Fruit fly (Drosophila melanogaster) whole organism, wandering third instar larva: ENCODE results near the gene mldr.

Source experiments
- Abd-B ChIP-seq: fragments of >200 bp; optimal IDR thresholded peaks from 2 replicates; lab custom pipeline; 2017; ENCODE audit warnings: missing biosample characterization, missing genetic modification characterization
- CG32264 ChIP-seq: fragments of 200-800 bp; sonication (Bioruptor generic); optimal IDR thresholded peaks from 2 replicates; lab custom pipeline; 2016; ENCODE audit warnings: missing biosample characterization, missing genetic modification characterization
- CG9705 ChIP-seq: fragments of 200-800 bp; sonication (Bioruptor generic); optimal IDR thresholded peaks from 2 replicates; lab custom pipeline; 2018; ENCODE audit warnings: missing biosample characterization, mild to moderate bottlenecking, missing genetic modification characterization
- CrebA ChIP-seq: fragments of 200-800 bp; sonication (Bioruptor generic); optimal IDR thresholded peaks from 2 replicates; lab custom pipeline; 2016; ENCODE audit warnings: missing biosample characterization, mild to moderate bottlenecking, missing genetic modification characterization, borderline replicate concordance
- Dfd ChIP-seq: fragments of >200 bp; optimal IDR thresholded peaks from 2 replicates; lab custom pipeline; 2017; ENCODE audit warnings: missing biosample characterization, missing genetic modification characterization
- Dif ChIP-seq: fragments of 200-275, 200-300 bp; sonication (Bioruptor generic); optimal IDR thresholded peaks from 2 replicates; lab custom pipeline; 2018; ENCODE audit warnings: missing biosample characterization, missing genetic modification characterization; ENCODE audit not compliant: partially characterized antibody
- GATAd ChIP-seq: sonication (Bioruptor generic); optimal IDR thresholded peaks from 2 replicates; lab custom pipeline; 2016; ENCODE audit warnings: missing biosample characterization, missing genetic modification characterization
- HLH106 ChIP-seq: fragments of 200-800 bp; optimal IDR thresholded peaks from 3 replicates; lab custom pipeline; 2019; ENCODE audit warnings: missing biosample characterization, mild to moderate bottlenecking, missing genetic modification characterization, moderate library complexity
- Hnf4 ChIP-seq: fragments of 200-800 bp; sonication (Bioruptor generic); optimal IDR thresholded peaks from 2 replicates; lab custom pipeline; 2016; ENCODE audit warnings: missing biosample characterization, mild to moderate bottlenecking, missing genetic modification characterization
- Hr78 ChIP-seq: fragments of >200 bp; optimal IDR thresholded peaks from 2 replicates; lab custom pipeline; 2017; ENCODE audit warnings: missing biosample characterization, missing genetic modification characterization
- Hr83 ChIP-seq: fragments of 200-300 bp; sonication (Bioruptor generic); optimal IDR thresholded peaks from 2 replicates; lab custom pipeline; 2016; ENCODE audit warnings: missing biosample characterization, mild to moderate bottlenecking, missing genetic modification characterization, moderate library complexity; ENCODE audit not compliant: poor library complexity, severe bottlenecking
- Jra ChIP-seq: sonication (Bioruptor generic); optimal IDR thresholded peaks from 2 replicates; lab custom pipeline; 2016; ENCODE audit warnings: missing biosample characterization, missing genetic modification characterization
- Mio ChIP-seq: sonication (Bioruptor generic); optimal IDR thresholded peaks from 2 replicates; lab custom pipeline; 2016; ENCODE audit warnings: missing biosample characterization, missing genetic modification characterization
- Myc ChIP-seq: fragments of >200 bp; optimal IDR thresholded peaks from 2 replicates; lab custom pipeline; 2017
- N ChIP-seq: fragments of >200 bp; optimal IDR thresholded peaks from 2 replicates; lab custom pipeline; 2018; ENCODE audit warnings: missing biosample characterization, missing external identifiers, missing genetic modification characterization
- OdsH ChIP-seq: fragments of 200-800 bp; sonication (Bioruptor generic); optimal IDR thresholded peaks from 2 replicates; lab custom pipeline; 2016; ENCODE audit warnings: missing biosample characterization, mild to moderate bottlenecking, missing genetic modification characterization
- Rel ChIP-seq, 2 experiments: fragments of 200-800 bp; sonication (Bioruptor generic) in 1 of 2; optimal IDR thresholded peaks; 2 replicates in 1 of 2; 3 replicates in 1 of 2; lab custom pipeline; 2016 to 2019; ENCODE audit warnings: mild to moderate bottlenecking in 2 of 2, missing biosample characterization in 2 of 2, missing genetic modification characterization in 2 of 2, moderate library complexity in 1 of 2
- Sp1 ChIP-seq: fragments of 200-800 bp; sonication (Bioruptor generic); optimal IDR thresholded peaks from 3 replicates; lab custom pipeline; 2019; ENCODE audit warnings: missing biosample characterization, mild to moderate bottlenecking, missing genetic modification characterization, moderate library complexity
- Vsx2 ChIP-seq: fragments of 200-300, 225-300 bp; sonication (Bioruptor generic); optimal IDR thresholded peaks from 2 replicates; lab custom pipeline; 2018; ENCODE audit warnings: missing biosample characterization, missing genetic modification characterization; ENCODE audit not compliant: partially characterized antibody
- br ChIP-seq: fragments of 200-800 bp; sonication (Bioruptor generic); optimal IDR thresholded peaks from 2 replicates; lab custom pipeline; 2016; ENCODE audit warnings: missing biosample characterization, missing genetic modification characterization
- brk ChIP-seq: fragments of 200-800 bp; sonication (Bioruptor generic); optimal IDR thresholded peaks from 2 replicates; lab custom pipeline; 2016; ENCODE audit warnings: missing biosample characterization, mild to moderate bottlenecking, missing genetic modification characterization
- dl ChIP-seq, 2 experiments: fragments of 175-275, 200-275 bp in 1 of 2; fragments of 200-275 bp in 1 of 2; sonication (Bioruptor generic); optimal IDR thresholded peaks; lab custom pipeline; 2018; ENCODE audit warnings: mild to moderate bottlenecking in 2 of 2, missing biosample characterization in 2 of 2, missing genetic modification characterization in 2 of 2, moderate library complexity in 2 of 2; ENCODE audit not compliant: partially characterized antibody in 2 of 2, insufficient read depth in 1 of 2
- dmrt93B ChIP-seq: fragments of 200-800 bp; sonication (Bioruptor generic); optimal IDR thresholded peaks from 2 replicates; lab custom pipeline; 2018; ENCODE audit warnings: missing biosample characterization, mild to moderate bottlenecking, missing genetic modification characterization
- dsf ChIP-seq: sonication (Bioruptor generic); optimal IDR thresholded peaks from 2 replicates; lab custom pipeline; 2016; ENCODE audit warnings: missing biosample characterization, missing genetic modification characterization, borderline replicate concordance
- ey ChIP-seq: fragments of 200-800 bp; sonication (Bioruptor generic); optimal IDR thresholded peaks from 2 replicates; lab custom pipeline; 2016; ENCODE audit warnings: missing biosample characterization, missing genetic modification characterization
- foxo ChIP-seq, 2 experiments: fragments of 200-800 bp; sonication (Bioruptor generic); optimal IDR thresholded peaks; 2 replicates in 1 of 2; 3 replicates in 1 of 2; lab custom pipeline; 2016 to 2017; ENCODE audit warnings: missing biosample characterization in 2 of 2, missing genetic modification characterization in 2 of 2
- fru ChIP-seq: fragments of 200-800 bp; sonication (Bioruptor generic); optimal IDR thresholded peaks from 3 replicates; lab custom pipeline; 2016; ENCODE audit warnings: missing biosample characterization, mild to moderate bottlenecking, missing genetic modification characterization
- h ChIP-seq: fragments of 200-800 bp; sonication (Bioruptor generic); optimal IDR thresholded peaks from 3 replicates; lab custom pipeline; 2016; ENCODE audit warnings: missing biosample characterization, mild to moderate bottlenecking, missing genetic modification characterization
- jim ChIP-seq: fragments of 175-275, 200-325 bp; sonication (Bioruptor generic); optimal IDR thresholded peaks from 2 replicates; lab custom pipeline; 2016; ENCODE audit warnings: missing biosample characterization, mild to moderate bottlenecking, missing genetic modification characterization
- lola ChIP-seq: fragments of >200 bp; optimal IDR thresholded peaks from 2 replicates; lab custom pipeline; 2017; ENCODE audit warnings: missing biosample characterization, missing genetic modification characterization
- pan ChIP-seq: fragments of >200 bp; optimal IDR thresholded peaks from 2 replicates; lab custom pipeline; 2017
- psq ChIP-seq: fragments of 200-800 bp; sonication (Bioruptor generic); optimal IDR thresholded peaks from 3 replicates; lab custom pipeline; 2017; ENCODE audit warnings: missing biosample characterization, mild to moderate bottlenecking, missing genetic modification characterization, moderate library complexity
- rgr ChIP-seq: fragments of 200-800 bp; sonication (Bioruptor generic); optimal IDR thresholded peaks from 3 replicates; lab custom pipeline; 2016; ENCODE audit warnings: missing biosample characterization, mild to moderate bottlenecking, missing genetic modification characterization
- sage ChIP-seq: fragments of 200-800 bp; sonication (Bioruptor generic); optimal IDR thresholded peaks from 2 replicates; lab custom pipeline; 2016; ENCODE audit warnings: missing biosample characterization, mild to moderate bottlenecking, missing genetic modification characterization
- sv ChIP-seq: fragments of 200-800 bp; sonication (Bioruptor generic); optimal IDR thresholded peaks from 3 replicates; lab custom pipeline; 2016; ENCODE audit warnings: missing biosample characterization, missing genetic modification characterization
- tai ChIP-seq: sonication (Bioruptor generic); optimal IDR thresholded peaks from 2 replicates; lab custom pipeline; 2016; ENCODE audit warnings: missing biosample characterization, missing genetic modification characterization
- usp ChIP-seq: fragments of >200 bp; optimal IDR thresholded peaks from 2 replicates; lab custom pipeline; 2017; ENCODE audit warnings: missing biosample characterization, missing genetic modification characterization
- woc ChIP-seq: sonication (Bioruptor generic); optimal IDR thresholded peaks from 2 replicates; lab custom pipeline; 2016; ENCODE audit warnings: missing biosample characterization, mild to moderate bottlenecking, missing genetic modification characterization

Gene mldr

DNA sequence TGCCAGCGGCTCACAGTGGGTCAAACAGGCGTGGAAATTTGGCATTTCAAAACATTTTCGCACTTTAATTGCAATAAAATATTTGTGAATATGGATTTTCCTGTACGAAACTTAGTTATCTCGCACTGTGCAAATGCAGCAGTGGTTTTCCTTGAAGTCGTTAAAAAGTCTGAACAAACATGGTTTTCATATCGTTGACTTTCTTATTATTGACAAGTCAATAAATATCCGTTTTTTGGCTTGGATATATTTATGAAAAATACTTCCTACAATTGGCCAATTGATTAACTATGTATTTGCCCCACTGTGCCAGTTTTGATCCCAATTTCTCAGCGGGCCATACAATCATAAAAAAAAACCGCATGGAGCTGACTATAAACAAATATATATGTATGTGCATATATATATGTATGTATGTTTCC, 25.6 kb upstream of the mldr start:
- TF ChIP-seq GATAd (GFP tag; lab: Kevin White, UChicago) (no peak), rgr (GFP tag; lab: Kevin White, UChicago) (peak; percentile 91), Jra (GFP tag; lab: Kevin White, UChicago) (peak; percentile 65), ey (GFP tag; lab: Kevin White, UChicago) (peak; percentile 89), jim (GFP tag; lab: Kevin White, UChicago) (no peak), fru (GFP tag; lab: Kevin White, UChicago) (peak; percentile 92), lola (GFP tag; lab: Kevin White, UChicago) (no peak), CG9705 (peak; percentile 19), h (peak; percentile 92), Dif (GFP tag; lab: Kevin White, UChicago) (no peak), OdsH (GFP tag; lab: Kevin White, UChicago) (peak; percentile 91), Hr78 (no peak), Hr83 (GFP tag; lab: Kevin White, UChicago) (no peak), Dfd (GFP tag; lab: Kevin White, UChicago) (no peak), usp (no peak), N (GFP tag; lab: Kevin White, UChicago) (no peak), foxo (GFP tag; optimal IDR thresholded peaks at IDR 0.05; lab: Kevin White, UChicago) (peak; percentile 63 to 93), tai (no peak), pan (lab: Kevin White, UChicago) (no peak), sage (peak; percentile 83), br (GFP tag; lab: Kevin White, UChicago) (peak; percentile 92), Abd-B (no peak), Sp1 (GFP tag; lab: Kevin White, UChicago) (peak; percentile 79), Vsx2 (GFP tag; lab: Kevin White, UChicago) (no peak), dmrt93B (GFP tag; lab: Kevin White, UChicago) (peak; percentile 77), psq (GFP tag; lab: Kevin White, UChicago) (peak; percentile 81), woc (GFP tag; lab: Kevin White, UChicago) (peak; percentile 80), Myc (lab: Kevin White, UChicago) (no peak), Hnf4 (peak; percentile 76), CG32264 (GFP tag; lab: Kevin White, UChicago) (peak; percentile 58), dsf (GFP tag; lab: Kevin White, UChicago) (peak; percentile 11), CrebA (no peak), dl (GFP tag; optimal IDR thresholded peaks at IDR 0.05; lab: Kevin White, UChicago; ENCODE audit: insufficient read depth in 1 of 2, partially characterized antibody in 2 of 2) (no peak), brk (GFP tag; lab: Kevin White, UChicago) (no peak), Mio (GFP tag; lab: Kevin White, UChicago) (peak; percentile 47), Rel (GFP tag; optimal IDR thresholded peaks at IDR 0.05; lab: Kevin White, UChicago) (peak; percentile 71), Rel (tag; optimal IDR thresholded peaks at IDR 0.05; lab: Kevin White, UChicago) (no peak), HLH106 (tag; lab: Kevin White, UChicago) (peak; percentile 79), sv (GFP tag; lab: Kevin White, UChicago) (peak; percentile 94)

DNA sequence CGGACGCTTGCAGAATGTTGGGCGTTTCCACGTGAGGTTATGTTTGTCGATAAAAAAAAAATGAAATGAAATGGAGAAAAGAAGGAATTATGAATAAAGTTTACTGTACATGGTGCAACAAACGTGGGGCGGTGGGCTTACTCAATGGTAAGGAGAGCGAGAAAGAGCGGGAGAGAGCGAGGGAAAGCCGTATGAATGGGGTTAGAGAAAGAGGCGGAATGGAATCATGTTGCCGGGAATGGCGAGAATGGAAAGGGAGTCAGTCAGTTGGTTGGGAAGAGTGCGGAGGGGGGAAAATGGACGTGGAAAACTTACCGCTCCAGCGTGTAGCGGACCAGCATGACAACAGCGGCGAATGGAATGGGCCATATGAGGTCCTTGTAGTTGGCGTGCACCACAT, 25.0 kb upstream of the mldr start:
- TF ChIP-seq dmrt93B (GFP tag; lab: Kevin White, UChicago) = no peak
- TF ChIP-seq HLH106 (tag; lab: Kevin White, UChicago) = no peak
- no peak for TF ChIP-seq fru (GFP tag; lab: Kevin White, UChicago)
- TF ChIP-seq tai = no peak

DNA sequence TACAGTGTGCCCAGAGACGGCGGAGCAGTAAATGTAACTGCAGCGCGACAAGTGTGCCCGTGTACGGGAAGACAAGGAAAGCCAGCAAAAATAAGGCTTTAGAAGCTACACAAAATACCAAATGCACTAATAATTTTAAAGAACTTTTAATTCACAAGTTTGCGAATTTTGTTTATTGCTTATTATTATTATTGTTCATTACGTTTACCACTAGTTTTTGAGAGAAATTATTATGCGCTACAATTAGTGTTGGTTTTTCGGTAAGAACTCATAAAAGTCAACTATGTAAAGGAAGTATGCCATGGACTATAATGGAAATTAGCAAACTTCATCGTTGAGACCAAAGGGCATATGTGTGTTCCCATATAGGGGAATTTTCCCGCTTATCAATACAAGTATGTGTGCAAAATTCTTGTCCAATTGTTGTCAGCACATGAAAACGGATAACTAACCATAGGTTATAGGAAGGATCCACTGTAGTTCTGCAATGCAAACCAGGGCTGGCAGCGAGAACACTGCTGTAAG, 23.9 kb upstream of the mldr start, which contains the start of gene schlank:
Gene schlank (minus strand): TSS at position 42 of the 525 bp plus-strand sequence.
- TF ChIP-seq Hr78 = no peak
- TF ChIP-seq Mio (GFP tag; lab: Kevin White, UChicago) = no peak
- TF ChIP-seq Vsx2 (GFP tag; lab: Kevin White, UChicago) = no peak
- TF ChIP-seq Sp1 (GFP tag; lab: Kevin White, UChicago) = peak; percentile 36
- peak; percentile 32 for TF ChIP-seq fru (GFP tag; lab: Kevin White, UChicago)
- TF ChIP-seq Jra (GFP tag; lab: Kevin White, UChicago) = no peak
- TF ChIP-seq CG9705 = peak; percentile 18
- TF ChIP-seq CG32264 (GFP tag; lab: Kevin White, UChicago) = no peak
- no peak for TF ChIP-seq OdsH (GFP tag; lab: Kevin White, UChicago)
- TF ChIP-seq foxo (GFP tag; optimal IDR thresholded peaks at IDR 0.05; lab: Kevin White, UChicago) = peak in 1 of 2 experiments; percentile 60
- TF ChIP-seq sv (GFP tag; lab: Kevin White, UChicago) = peak; percentile 43
- TF ChIP-seq dl (GFP tag; optimal IDR thresholded peaks at IDR 0.05; lab: Kevin White, UChicago; ENCODE audit: insufficient read depth in 1 of 2, partially characterized antibody in 2 of 2) = no peak
- TF ChIP-seq jim (GFP tag; lab: Kevin White, UChicago) = no peak
- no peak for TF ChIP-seq dmrt93B (GFP tag; lab: Kevin White, UChicago)
- no peak for TF ChIP-seq lola (GFP tag; lab: Kevin White, UChicago)
- no peak for TF ChIP-seq sage
- TF ChIP-seq CrebA = no peak
- TF ChIP-seq Rel (GFP tag; optimal IDR thresholded peaks at IDR 0.05; lab: Kevin White, UChicago) = no peak
- no peak for TF ChIP-seq Rel (tag; optimal IDR thresholded peaks at IDR 0.05; lab: Kevin White, UChicago)
- TF ChIP-seq Dfd (GFP tag; lab: Kevin White, UChicago) = no peak
- TF ChIP-seq Abd-B = no peak
- TF ChIP-seq Dif (GFP tag; lab: Kevin White, UChicago) = no peak
- TF ChIP-seq tai = no peak
- TF ChIP-seq N (GFP tag; lab: Kevin White, UChicago) = no peak
- TF ChIP-seq dsf (GFP tag; lab: Kevin White, UChicago) = no peak
- TF ChIP-seq Hnf4 = peak; percentile 27
- no peak for TF ChIP-seq Hr83 (GFP tag; lab: Kevin White, UChicago)
- TF ChIP-seq woc (GFP tag; lab: Kevin White, UChicago) = peak; percentile 76
- TF ChIP-seq usp = no peak
- TF ChIP-seq h = peak; percentile 35
- TF ChIP-seq br (GFP tag; lab: Kevin White, UChicago) = peak; percentile 38
- no peak for TF ChIP-seq psq (GFP tag; lab: Kevin White, UChicago)
- TF ChIP-seq ey (GFP tag; lab: Kevin White, UChicago) = peak; percentile 54
- TF ChIP-seq HLH106 (tag; lab: Kevin White, UChicago) = peak; percentile 65
- TF ChIP-seq pan (lab: Kevin White, UChicago) = no peak
- TF ChIP-seq rgr (GFP tag; lab: Kevin White, UChicago) = peak; percentile 13
